Worm (Caenorhabditis elegans) whole organism, dauer: ENCODE data around the gene K02E7.12.

ENCODE experiments used
- unc-62 ChIP-seq: sonication (generic microtip); optimal IDR thresholded peaks from 2 replicates; lab custom pipeline; 2017; ENCODE audit warnings: missing biosample characterization, missing genetic modification reagents, missing genetic modification characterization

K02E7.12 gene

ce11 chrII:1075424-1075823 lies 4.4 kb downstream of the K02E7.12 start, which contains the start of gene K02E7.11:
TSS of gene K02E7.11 (minus strand) at chrII:1075524.
- no peak for TF ChIP-seq unc-62 (GFP tag; lab: Kevin White, UChicago)

ce11 chrII:1082859-1083258 lies 11.9 kb downstream of the K02E7.12 start, which contains the start of gene K02E7.1:
TSS of gene K02E7.1 (plus strand) at chrII:1083159.
- TF ChIP-seq unc-62 (GFP tag; lab: Kevin White, UChicago): no peak

- TF ChIP-seq unc-62 (GFP tag; lab: Kevin White, UChicago): no peak
Measured at ce11 chrII:1084899-1085298, 13.9 kb downstream of the K02E7.12 start.

DNA sequence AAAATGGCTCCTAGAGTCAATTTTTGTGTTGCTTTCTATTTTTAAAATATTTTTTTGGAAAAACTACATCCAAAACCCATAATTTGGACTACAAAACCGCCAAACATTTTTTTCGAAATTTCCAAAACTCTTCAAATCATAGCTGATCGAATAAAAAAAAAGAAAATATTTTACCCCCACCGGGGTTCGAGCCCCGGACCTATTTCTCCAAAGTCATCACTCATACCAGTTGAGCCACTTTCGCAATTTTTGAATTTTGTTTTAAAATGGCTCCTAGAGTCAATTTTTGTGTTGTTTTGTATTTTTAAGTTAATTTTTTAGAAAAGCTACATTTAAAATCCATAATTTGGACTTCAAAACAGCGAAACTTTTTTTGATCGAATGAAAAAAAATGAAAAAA lies 14.6 kb downstream of the K02E7.12 start:
- no peak for TF ChIP-seq unc-62 (GFP tag; lab: Kevin White, UChicago)

ce11 chrII:1086479-1086878 lies 15.5 kb downstream of the K02E7.12 start:
- TF ChIP-seq unc-62 (GFP tag; lab: Kevin White, UChicago): no peak

ce11 chrII:1088527-1089230 lies 17.7 kb downstream of the K02E7.12 start:
- TF ChIP-seq unc-62 (GFP tag; lab: Kevin White, UChicago): no peak

- TF ChIP-seq unc-62 (GFP tag; lab: Kevin White, UChicago): no peak
Measured at ce11 chrII:1090743-1091142, 19.8 kb downstream of the K02E7.12 start.

- TF ChIP-seq unc-62 (GFP tag; lab: Kevin White, UChicago): no peak
Measured at ce11 chrII:1091706-1092105, 20.7 kb downstream of the K02E7.12 start, which contains the start of gene snf-3. TSS of gene snf-3 (plus strand) at chrII:1092006.

ce11 chrII:1100719-1101118 lies 29.7 kb downstream of the K02E7.12 start, which contains the start of gene pho-14:
TSS of gene pho-14 (minus strand) at chrII:1100819.
- TF ChIP-seq unc-62 (GFP tag; lab: Kevin White, UChicago): no peak

DNA sequence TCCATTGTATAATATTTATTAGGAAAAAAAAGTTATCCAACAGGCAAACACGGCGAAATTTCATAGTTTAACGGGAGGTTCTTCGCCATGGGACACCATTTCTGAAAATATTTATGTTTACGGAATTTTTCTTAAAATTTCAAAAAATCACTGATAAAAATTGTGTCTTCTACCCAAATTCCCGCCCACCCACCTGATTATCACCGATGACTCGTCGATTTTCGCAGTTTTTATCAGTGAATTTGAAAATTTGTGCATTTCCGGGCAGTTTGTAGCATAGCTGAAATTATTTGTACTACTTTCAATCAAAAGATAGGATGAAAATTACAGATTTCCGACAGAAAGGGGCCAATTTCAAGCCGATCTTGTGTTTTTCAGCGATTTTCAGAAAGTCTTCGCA lies 30.4 kb downstream of the K02E7.12 start:
- TF ChIP-seq unc-62 (GFP tag; lab: Kevin White, UChicago): no peak

DNA sequence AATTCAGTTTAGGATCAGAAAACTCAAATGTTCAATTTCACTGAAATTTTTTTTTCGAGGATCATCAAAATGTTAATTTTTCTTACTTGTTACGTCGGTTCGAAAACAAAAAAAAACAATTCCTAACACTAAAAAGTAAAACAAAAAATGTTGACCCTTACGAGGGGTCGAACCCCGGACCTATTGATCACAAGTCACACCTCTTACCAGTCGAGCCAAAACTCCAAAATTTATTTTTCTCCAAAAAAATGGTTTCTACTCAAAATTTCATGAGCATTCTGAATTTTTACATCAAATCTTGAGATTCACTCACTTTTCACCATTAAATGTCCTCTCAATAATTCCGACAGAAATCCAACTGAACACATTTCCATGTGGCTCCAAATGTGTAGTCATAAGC lies 31.2 kb downstream of the K02E7.12 start:
- TF ChIP-seq unc-62 (GFP tag; lab: Kevin White, UChicago): no peak

DNA sequence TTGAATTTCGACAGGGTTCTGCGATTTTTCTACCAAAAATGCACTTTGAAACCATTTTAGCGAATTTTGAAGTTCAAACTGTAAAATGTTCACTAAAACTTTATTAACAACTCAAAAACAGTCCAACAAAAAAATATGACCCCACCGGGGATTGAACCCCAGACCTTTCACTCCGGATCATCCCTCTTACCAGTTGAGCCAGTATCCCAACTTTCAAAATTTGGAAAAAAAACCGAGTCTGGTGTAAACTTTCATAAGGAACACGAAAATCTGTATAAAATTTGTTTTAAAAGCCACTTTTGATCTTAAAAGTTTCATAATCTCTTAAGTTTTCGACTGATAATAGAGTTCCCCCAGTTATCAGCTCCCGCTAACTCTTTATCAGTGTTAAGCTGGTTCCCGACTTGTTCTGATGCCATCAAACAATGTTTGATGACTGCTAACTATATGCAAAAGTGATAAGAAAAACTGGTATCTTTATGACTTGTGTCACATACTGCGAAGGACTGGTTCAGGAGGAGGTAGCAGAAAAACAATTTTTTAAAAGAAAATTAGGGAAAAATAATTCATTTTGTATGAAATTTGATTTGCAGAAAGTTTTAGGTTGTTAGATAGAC lies 32.6 kb downstream of the K02E7.12 start:
- no peak for TF ChIP-seq unc-62 (GFP tag; lab: Kevin White, UChicago)

DNA sequence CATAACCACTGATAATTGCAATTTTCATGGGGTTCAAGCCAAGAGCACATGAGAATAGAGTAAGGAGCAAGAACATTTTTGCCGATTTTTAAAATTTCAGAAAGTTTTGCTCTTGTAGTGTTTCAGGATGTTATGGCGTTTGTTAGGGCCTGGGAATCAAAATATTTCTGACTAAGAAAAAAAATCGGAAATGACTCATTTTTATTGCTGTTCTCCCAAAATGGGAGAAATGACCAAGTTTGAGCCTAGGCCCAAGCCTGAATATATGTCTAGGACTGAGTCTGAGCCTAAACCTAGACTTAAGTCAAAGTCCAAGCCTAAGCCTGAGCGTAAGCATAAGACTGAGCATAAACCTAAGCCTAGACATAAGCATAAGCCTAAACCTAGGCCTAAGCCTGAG lies 33.4 kb downstream of the K02E7.12 start, which contains the start of gene T13B5.9:
Gene T13B5.9, minus strand, starts transcription at position 101 of the 400 bp plus-strand sequence.
- TF ChIP-seq unc-62 (GFP tag; lab: Kevin White, UChicago): no peak

- no peak for TF ChIP-seq unc-62 (GFP tag; lab: Kevin White, UChicago)
Measured at ce11 chrII:1105291-1105690, 34.3 kb downstream of the K02E7.12 start.

DNA sequence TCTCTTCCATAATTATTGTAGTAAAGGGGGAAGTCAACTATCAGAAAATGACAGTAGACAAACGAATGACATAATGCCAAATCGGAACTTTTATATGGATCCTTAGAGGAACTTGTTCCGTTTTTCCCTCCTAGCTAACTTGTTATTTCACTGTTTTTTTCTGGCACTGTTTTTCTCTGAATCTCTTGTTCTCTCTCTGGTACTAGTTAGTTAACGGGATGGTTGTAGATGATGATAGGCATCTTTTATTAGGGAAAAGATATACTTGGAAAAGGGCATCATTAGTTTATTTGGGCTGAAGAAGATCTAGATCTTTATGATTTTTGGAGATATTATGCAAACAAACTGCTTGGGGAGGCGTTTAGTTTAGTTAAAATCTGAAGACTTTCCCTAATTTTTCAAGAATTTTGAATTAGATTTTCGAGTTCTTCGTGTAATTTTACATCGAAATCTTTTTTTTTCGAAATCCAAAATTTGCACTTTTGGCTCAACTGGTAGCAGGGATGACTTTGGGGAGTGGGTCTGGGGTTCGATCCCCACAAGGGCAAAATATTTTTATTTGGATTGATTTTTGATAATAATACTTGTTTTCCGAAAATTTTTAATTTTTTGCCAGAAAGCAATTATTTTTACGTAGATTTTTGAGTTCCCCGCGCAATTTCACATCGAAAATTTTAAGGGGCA lies 36.1 kb downstream of the K02E7.12 start, which contains the start of gene col-40:
Gene col-40, minus strand, starts transcription at position 51 of the 684 bp plus-strand sequence.
- no peak for TF ChIP-seq unc-62 (GFP tag; lab: Kevin White, UChicago)

- TF ChIP-seq unc-62 (GFP tag; lab: Kevin White, UChicago): no peak
Measured at ce11 chrII:1110901-1111300, 39.9 kb downstream of the K02E7.12 start, which contains the start of gene lips-11. TSS of gene lips-11 (minus strand) at chrII:1111001.
